Worm (Caenorhabditis elegans) whole organism, young adult: Measurements from ENCODE around the gene srw-13.

Source experiments
- C06A6.2 ChIP-seq: fragments of 200-800 bp; sonication (Bioruptor generic); conservative IDR thresholded peaks from 2 replicates; pipeline ENCODE4 v1.3.6; 2022; ENCODE audit warnings: missing genetic modification characterization, missing compliant biosample characterization
- F33H1.4 ChIP-seq: fragments of 200-800 bp; sonication (Bioruptor generic); IDR thresholded peaks from 2 replicates; pipeline ENCODE4 v1.3.6; 2022; ENCODE audit warnings: missing genetic modification reagents, missing genetic modification characterization, missing compliant biosample characterization
- F57A8.1 ChIP-seq: fragments of 200-800 bp; sonication (Bioruptor generic); optimal IDR thresholded peaks from 2 replicates; lab custom pipeline; 2018; ENCODE audit warnings: mild to moderate bottlenecking, missing genetic modification characterization, moderate library complexity, missing compliant biosample characterization
- F57C9.4 ChIP-seq: sonication (generic microtip); optimal IDR thresholded peaks from 2 replicates; lab custom pipeline; 2017; ENCODE audit warnings: mild to moderate bottlenecking, missing genetic modification characterization, missing compliant biosample characterization
- K11D2.4 ChIP-seq: fragments of 200-800 bp; sonication (Bioruptor generic); IDR thresholded peaks from 2 replicates; pipeline ENCODE4 v1.3.6; 2022; ENCODE audit warnings: missing genetic modification reagents, missing genetic modification characterization, missing compliant biosample characterization
- T07F8.4 ChIP-seq: sonication (generic microtip); optimal IDR thresholded peaks from 2 replicates; lab custom pipeline; 2016; ENCODE audit warnings: mild to moderate bottlenecking, missing genetic modification characterization, moderate library complexity, missing compliant biosample characterization
- Y56A3A.18 ChIP-seq: fragments of 200-800 bp; sonication (Bioruptor generic); IDR thresholded peaks from 2 replicates; pipeline ENCODE4 v1.3.6; 2022; ENCODE audit warnings: missing genetic modification reagents, missing genetic modification characterization, missing compliant biosample characterization
- Y79H2A.3 ChIP-seq: fragments of 200-800 bp; sonication (Bioruptor generic); conservative IDR thresholded peaks from 2 replicates; pipeline ENCODE4 v1.3.6; 2022; ENCODE audit warnings: missing genetic modification reagents, missing genetic modification characterization, missing compliant biosample characterization
- Y95B8A.8 ChIP-seq: fragments of 200-800 bp; sonication (Bioruptor generic); IDR thresholded peaks from 2 replicates; pipeline ENCODE4 v1.3.6; 2022; ENCODE audit warnings: missing genetic modification reagents, missing genetic modification characterization, missing compliant biosample characterization
- ZK185.1 ChIP-seq: sonication (generic microtip); optimal IDR thresholded peaks from 2 replicates; lab custom pipeline; 2016; ENCODE audit warnings: mild to moderate bottlenecking, missing genetic modification characterization, missing compliant biosample characterization; ENCODE audit not compliant: poor library complexity, severe bottlenecking
- akir-1 ChIP-seq: fragments of 200-800 bp; sonication (Bioruptor generic); optimal IDR thresholded peaks from 2 replicates; lab custom pipeline; 2018; ENCODE audit warnings: mild to moderate bottlenecking, missing genetic modification characterization, moderate library complexity, missing compliant biosample characterization
- aptf-2 ChIP-seq: fragments of 200-800 bp; sonication (Bioruptor generic); conservative IDR thresholded peaks from 2 replicates; pipeline ENCODE4 v1.3.6; 2022; ENCODE audit warnings: missing genetic modification reagents, missing genetic modification characterization, missing compliant biosample characterization
- athp-1 ChIP-seq: sonication (generic microtip); optimal IDR thresholded peaks from 2 replicates; lab custom pipeline; 2017; ENCODE audit warnings: mild to moderate bottlenecking, missing genetic modification characterization, missing compliant biosample characterization
- cebp-2 ChIP-seq: fragments of 200-800 bp; sonication (Bioruptor generic); IDR thresholded peaks from 2 replicates; pipeline ENCODE4 v1.3.6; 2022; ENCODE audit warnings: missing genetic modification characterization, missing compliant biosample characterization
- dpff-1 ChIP-seq: sonication (generic microtip); optimal IDR thresholded peaks from 2 replicates; lab custom pipeline; 2017; ENCODE audit warnings: mild to moderate bottlenecking, missing genetic modification characterization, missing compliant biosample characterization
- egl-18 ChIP-seq: fragments of 200-800 bp; sonication (Bioruptor generic); IDR thresholded peaks from 2 replicates; pipeline ENCODE4 v1.3.6; 2022; ENCODE audit warnings: missing genetic modification reagents, missing genetic modification characterization, missing compliant biosample characterization
- ekl-4 ChIP-seq: fragments of 200-800 bp; sonication (Bioruptor generic); IDR thresholded peaks from 2 replicates; pipeline ENCODE4 v1.3.6; 2022; ENCODE audit warnings: missing genetic modification reagents, missing genetic modification characterization, missing compliant biosample characterization
- ets-4 ChIP-seq: fragments of 200-800 bp; sonication (Bioruptor generic); optimal IDR thresholded peaks from 2 replicates; lab custom pipeline; 2018; ENCODE audit warnings: mild to moderate bottlenecking, missing genetic modification characterization, missing compliant biosample characterization
- gei-17 ChIP-seq: fragments of 200-800 bp; sonication (Bioruptor generic); optimal IDR thresholded peaks from 2 replicates; lab custom pipeline; 2018; ENCODE audit warnings: mild to moderate bottlenecking, missing genetic modification characterization, missing compliant biosample characterization
- him-1 ChIP-seq: sonication (generic microtip); optimal IDR thresholded peaks from 2 replicates; lab custom pipeline; 2016; ENCODE audit warnings: missing genotype, missing genetic modification reagents, missing genetic modification characterization, missing compliant biosample characterization
- hlh-12 ChIP-seq: sonication (generic microtip); optimal IDR thresholded peaks from 2 replicates; lab custom pipeline; 2016; ENCODE audit warnings: missing genetic modification characterization, missing compliant biosample characterization
- hmg-20 ChIP-seq: fragments of 200-800 bp; sonication (Bioruptor generic); IDR thresholded peaks from 2 replicates; pipeline ENCODE4 v1.3.6; 2022; ENCODE audit warnings: missing genetic modification reagents, missing genetic modification characterization, missing compliant biosample characterization
- lag-1 ChIP-seq: fragments of 200-800 bp; sonication (Bioruptor generic); IDR thresholded peaks from 2 replicates; pipeline ENCODE4 v1.3.6; 2022; ENCODE audit warnings: missing genetic modification reagents, missing genetic modification characterization, missing compliant biosample characterization
- lin-35 ChIP-seq, 3 experiments: fragments of 150-350 bp in 2 of 3; sonication (generic microtip) in 1 of 3; optimal IDR thresholded peaks; 2 replicates each; lab custom pipeline; 2014 to 2018; ENCODE audit warnings: missing biosample characterization in 3 of 3, missing genetic modification characterization in 3 of 3, missing genetic modification reagents in 3 of 3
- mes-4 ChIP-seq: sonication (generic microtip); optimal IDR thresholded peaks from 2 replicates; lab custom pipeline; 2016; ENCODE audit warnings: missing genotype, missing genetic modification characterization, missing compliant biosample characterization
- mxl-1 ChIP-seq: sonication (generic microtip); optimal IDR thresholded peaks from 2 replicates; lab custom pipeline; 2016; ENCODE audit warnings: missing genetic modification characterization, missing compliant biosample characterization
- nfya-1 ChIP-seq: sonication (generic microtip); optimal IDR thresholded peaks from 2 replicates; lab custom pipeline; 2017; ENCODE audit warnings: antibody characterized with exemption, missing compliant biosample characterization, missing genetic modification characterization, borderline replicate concordance; ENCODE audit not compliant: insufficient read depth
- nfyb-1 ChIP-seq: fragments of 200-800 bp; sonication (Bioruptor generic); IDR thresholded peaks from 2 replicates; pipeline ENCODE4 v1.3.6; 2022; ENCODE audit warnings: missing genetic modification reagents, missing genetic modification characterization, missing compliant biosample characterization
- nhr-120 ChIP-seq: fragments of 200-800 bp; sonication (Bioruptor generic); IDR thresholded peaks from 2 replicates; pipeline ENCODE4 v1.3.6; 2022; ENCODE audit warnings: missing genetic modification characterization, missing compliant biosample characterization
- nhr-80 ChIP-seq: sonication (generic microtip); optimal IDR thresholded peaks from 2 replicates; lab custom pipeline; 2016; ENCODE audit warnings: missing genetic modification characterization, missing compliant biosample characterization
- rcor-1 ChIP-seq: fragments of 200-800 bp; sonication (Bioruptor generic); IDR thresholded peaks from 2 replicates; pipeline ENCODE4 v1.3.6; 2022; ENCODE audit warnings: missing genetic modification reagents, missing genetic modification characterization, missing compliant biosample characterization
- rec-8 ChIP-seq, 2 experiments: sonication (generic microtip); optimal IDR thresholded peaks; 2 replicates each; lab custom pipeline; 2016; ENCODE audit warnings: mild to moderate bottlenecking in 2 of 2, missing genetic modification characterization in 2 of 2, missing genetic modification reagents in 2 of 2, missing genotype in 2 of 2, missing biosample characterization in 1 of 2, missing compliant biosample characterization in 1 of 2, moderate library complexity in 1 of 2
- snpc-3.4 ChIP-seq: sonication (generic microtip); optimal IDR thresholded peaks from 2 replicates; lab custom pipeline; 2017; ENCODE audit warnings: missing genetic modification characterization, mild to moderate bottlenecking, missing compliant biosample characterization, antibody characterized with exemption, moderate library complexity, missing genotype, missing genetic modification reagents
- snpc-4 ChIP-seq, 5 experiments: fragments of 150-350 bp in 1 of 5; sonication (generic microtip) in 4 of 5; optimal IDR thresholded peaks; 2 replicates each; lab custom pipeline; 2014 to 2018; ENCODE audit warnings: missing genetic modification characterization in 5 of 5, missing biosample characterization in 3 of 5, antibody characterized with exemption in 2 of 5, mild to moderate bottlenecking in 2 of 5, missing compliant biosample characterization in 2 of 5, missing genotype in 2 of 5, moderate library complexity in 2 of 5, missing genetic modification reagents in 1 of 5
- sptf-2 ChIP-seq: fragments of 200-800 bp; sonication (Bioruptor generic); optimal IDR thresholded peaks from 2 replicates; lab custom pipeline; 2018; ENCODE audit warnings: mild to moderate bottlenecking, missing genetic modification characterization, missing compliant biosample characterization
- tbx-9 ChIP-seq: sonication (generic microtip); optimal IDR thresholded peaks from 2 replicates; lab custom pipeline; 2016; ENCODE audit warnings: borderline replicate concordance, missing genetic modification characterization, inconsistent platforms, missing compliant biosample characterization
- zim-3 ChIP-seq: sonication (generic microtip); optimal IDR thresholded peaks from 2 replicates; lab custom pipeline; 2017; ENCODE audit warnings: mild to moderate bottlenecking, missing genetic modification characterization, moderate library complexity, missing compliant biosample characterization
- ztf-18 ChIP-seq: sonication (generic microtip); optimal IDR thresholded peaks from 2 replicates; lab custom pipeline; 2016; ENCODE audit warnings: missing genotype, mild to moderate bottlenecking, missing genetic modification characterization, missing compliant biosample characterization
- ztf-25 ChIP-seq: fragments of 200-800 bp; sonication (Bioruptor generic); IDR thresholded peaks from 2 replicates; pipeline ENCODE4 v1.3.6; 2022; ENCODE audit warnings: missing genetic modification reagents, missing genetic modification characterization, missing compliant biosample characterization
- ztf-3 ChIP-seq: fragments of 200-800 bp; sonication (Bioruptor generic); optimal IDR thresholded peaks from 2 replicates; lab custom pipeline; 2018; ENCODE audit warnings: mild to moderate bottlenecking, missing genetic modification characterization, missing compliant biosample characterization

srw-13 gene

ce11 chrV:15190903-15191302, 41.4 kb upstream of the srw-13 start, which contains the start of gene Y75B12B.11 (continued):
- TF ChIP-seq rcor-1 (GFP tag; lab: Robert Waterston, UW) (peak; percentile 95), egl-18 (GFP tag; lab: Robert Waterston, UW) (peak; percentile 84), athp-1 (tag; lab: Kevin White, UChicago) (peak; percentile 98), Y95B8A.8 (GFP tag; lab: Robert Waterston, UW) (peak; percentile 87; the same call in 1 of the 2 replicates), ztf-18 (tag; lab: Kevin White, UChicago) (peak; percentile 86), nfya-1 (tag; lab: Kevin White, UChicago) (no peak), F33H1.4 (peak; percentile 62), ztf-25 (GFP tag; lab: Robert Waterston, UW) (peak; percentile 96), F57A8.1 (GFP tag; lab: Kevin White, UChicago) (peak; percentile 86), nhr-80 (tag; lab: Kevin White, UChicago) (peak; percentile 73), nhr-120 (GFP tag; lab: Robert Waterston, UW) (peak; percentile 96), F57C9.4 (tag; lab: Kevin White, UChicago) (peak; percentile 91), mes-4 (tag; lab: Kevin White, UChicago) (peak; percentile 95), cebp-2 (GFP tag; lab: Robert Waterston, UW) (peak; percentile 97), hlh-12 (tag; lab: Kevin White, UChicago) (peak; percentile 80), rec-8 (tag; optimal IDR thresholded peaks at IDR 0.05; lab: Kevin White, UChicago) (peak; percentile 94 to 96), T07F8.4 (tag; lab: Kevin White, UChicago) (peak; percentile 91), gei-17 (GFP tag; lab: Kevin White, UChicago) (peak; percentile 68), mxl-1 (tag; lab: Kevin White, UChicago) (peak; percentile 96), ets-4 (GFP tag; lab: Kevin White, UChicago) (peak; percentile 87), snpc-3.4 (tag; lab: Kevin White, UChicago) (peak; percentile 85), C06A6.2 (GFP tag; lab: Robert Waterston, UW) (peak; percentile 80), akir-1 (GFP tag; lab: Kevin White, UChicago) (peak; percentile 40), lin-35 (GFP tag; optimal IDR thresholded peaks at IDR 0.05; lab: Kevin White, UChicago) (peak in 2 of 3 experiments; percentile 72 to 87), hmg-20 (GFP tag; lab: Robert Waterston, UW) (peak; percentile 93), snpc-4 (GFP tag; optimal IDR thresholded peaks at IDR 0.05; lab: Kevin White, UChicago) (peak; percentile 77), snpc-4 (tag; optimal IDR thresholded peaks at IDR 0.05; lab: Kevin White, UChicago) (peak; percentile 47 to 87 (median 82)), Y79H2A.3 (peak; percentile 91), ZK185.1 (tag; lab: Kevin White, UChicago) (peak; percentile 90), K11D2.4 (GFP tag; lab: Robert Waterston, UW) (peak; percentile 60; the same call in 1 of the 2 replicates), Y56A3A.18 (GFP tag; lab: Robert Waterston, UW) (peak; percentile 98)

ce11 chrV:15191971-15192370, 40.3 kb upstream of the srw-13 start:
- no peak for TF ChIP-seq him-1 (tag; lab: Kevin White, UChicago)
- no peak for TF ChIP-seq dpff-1 (tag; lab: Kevin White, UChicago)
- no peak for TF ChIP-seq zim-3 (tag; lab: Kevin White, UChicago)
- TF ChIP-seq nfya-1 (tag; lab: Kevin White, UChicago), result no peak
- TF ChIP-seq egl-18 (GFP tag; lab: Robert Waterston, UW), result no peak
- no peak for TF ChIP-seq aptf-2 (GFP tag; lab: Robert Waterston, UW)
- no peak for TF ChIP-seq ekl-4 (GFP tag; lab: Robert Waterston, UW)
- TF ChIP-seq mxl-1 (tag; lab: Kevin White, UChicago), result no peak
- TF ChIP-seq ztf-3 (GFP tag; lab: Kevin White, UChicago), result no peak
- TF ChIP-seq tbx-9, result no peak
- TF ChIP-seq sptf-2 (GFP tag; lab: Kevin White, UChicago), result no peak
- TF ChIP-seq lag-1, result no peak
- TF ChIP-seq nfyb-1 (GFP tag; lab: Robert Waterston, UW), result no peak
- TF ChIP-seq, all 124 proteins: peak for 0
